Comparison of ENCODE assay signal across 5 worm cellular contexts in the genomic region with DNA sequence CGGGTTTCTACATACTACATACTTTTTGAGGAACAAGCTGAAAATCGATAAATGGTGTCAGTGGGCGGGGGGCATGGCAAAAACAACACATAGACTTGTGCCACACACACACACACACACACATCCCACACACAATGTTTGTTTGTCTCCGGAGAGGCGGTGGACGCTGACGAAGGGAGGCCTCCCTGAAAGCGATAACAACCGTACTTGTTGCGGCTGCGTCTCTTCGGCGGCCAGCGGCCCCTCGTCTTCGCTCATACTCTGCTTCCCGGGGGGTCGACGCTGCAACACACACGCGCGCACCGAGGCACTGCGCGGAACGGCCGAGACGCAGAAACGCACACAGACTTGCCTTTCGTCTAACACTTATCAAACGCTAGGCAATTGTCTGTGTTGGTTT.
TF ChIP-seq lines count a peak whose summit lies in the region.

No protein-coding gene starts in this region.

TF ChIP-seq in whole organism, L1 larva, 84 proteins besides CTCF, POLR2A, EP300 and RAD21 (continues in another document):
- TF ChIP-seq unc-30 (tag; optimal IDR thresholded peaks at IDR 0.05; lab: Kevin White, UChicago) (no peak), egl-13 (tag; optimal IDR thresholded peaks at IDR 0.05; lab: Kevin White, UChicago) (no peak), nhr-47 (tag; optimal IDR thresholded peaks at IDR 0.05; lab: Kevin White, UChicago) (peak; percentile 72), grh-1 (GFP tag; IDR thresholded peaks at IDR 0.05; lab: Robert Waterston, UW) (no peak), nhr-237 (tag; optimal IDR thresholded peaks at IDR 0.05; lab: Kevin White, UChicago) (no peak), unc-86 (tag; optimal IDR thresholded peaks at IDR 0.05; lab: Kevin White, UChicago) (peak; percentile 2), ets-5 (GFP tag; IDR thresholded peaks at IDR 0.05; lab: Robert Waterston, UW) (no peak), ztf-4 (tag; optimal IDR thresholded peaks at IDR 0.05; lab: Kevin White, UChicago) (no peak), nhr-84 (tag; optimal IDR thresholded peaks at IDR 0.05; lab: Kevin White, UChicago) (no peak), ceh-88 (GFP tag; IDR thresholded peaks at IDR 0.05; lab: Robert Waterston, UW) (no peak), C04F5.9 (tag; optimal IDR thresholded peaks at IDR 0.05; lab: Kevin White, UChicago) (no peak), sox-4 (tag; optimal IDR thresholded peaks at IDR 0.05; lab: Kevin White, UChicago) (no peak), irx-1 (tag; optimal IDR thresholded peaks at IDR 0.05; lab: Kevin White, UChicago) (peak; percentile 48), fos-1 (tag; optimal IDR thresholded peaks at IDR 0.05; lab: Kevin White, UChicago) (no peak), efl-3 (GFP tag; optimal IDR thresholded peaks at IDR 0.05; lab: Kevin White, UChicago) (no peak), dsc-1 (tag; optimal IDR thresholded peaks at IDR 0.05; lab: Kevin White, UChicago) (peak; percentile 31), sptf-1 (tag; optimal IDR thresholded peaks at IDR 0.05; lab: Kevin White, UChicago) (no peak), nhr-20 (tag; optimal IDR thresholded peaks at IDR 0.05; lab: Kevin White, UChicago) (peak; percentile 72)

TF ChIP-seq in whole organism, L3 larva, 47 proteins besides CTCF, POLR2A, EP300 and RAD21 (continues in another document):
- TF ChIP-seq ceh-28 (tag; optimal IDR thresholded peaks at IDR 0.05; lab: Kevin White, UChicago) = peak; percentile 66
- peak; percentile 19 for TF ChIP-seq lsy-12 (tag; optimal IDR thresholded peaks at IDR 0.05; lab: Kevin White, UChicago)
- peak; percentile 76 for TF ChIP-seq egl-5 (tag; optimal IDR thresholded peaks at IDR 0.05; lab: Kevin White, UChicago)
- no peak for TF ChIP-seq elt-1 (tag; optimal IDR thresholded peaks at IDR 0.05; lab: Kevin White, UChicago)
- peak; percentile 78 for TF ChIP-seq hmg-11 (tag; optimal IDR thresholded peaks at IDR 0.05; lab: Kevin White, UChicago)
- peak; percentile 16 for TF ChIP-seq tbx-2 (tag; optimal IDR thresholded peaks at IDR 0.05; lab: Kevin White, UChicago)
- no peak for TF ChIP-seq ztf-11 (tag; optimal IDR thresholded peaks at IDR 0.05; lab: Kevin White, UChicago)
- TF ChIP-seq skn-1 (tag; optimal IDR thresholded peaks at IDR 0.05; lab: Kevin White, UChicago) = no peak
- peak; percentile 73 for TF ChIP-seq lin-39 (tag; optimal IDR thresholded peaks at IDR 0.05; lab: Kevin White, UChicago)
- peak; percentile 30 for TF ChIP-seq pqm-1 (tag; optimal IDR thresholded peaks at IDR 0.05; lab: Kevin White, UChicago)
- no peak for TF ChIP-seq jun-1 (tag; optimal IDR thresholded peaks at IDR 0.05; lab: Kevin White, UChicago)
- TF ChIP-seq snpc-4 (tag; optimal IDR thresholded peaks at IDR 0.05; lab: Kevin White, UChicago) = peak; percentile 27
- no peak for TF ChIP-seq lin-15B (tag; optimal IDR thresholded peaks at IDR 0.05; lab: Kevin White, UChicago)
- TF ChIP-seq nhr-25 (tag; optimal IDR thresholded peaks at IDR 0.05; lab: Kevin White, UChicago) = no peak
- peak; percentile 1 for TF ChIP-seq ceh-82 (tag; optimal IDR thresholded peaks at IDR 0.05; lab: Kevin White, UChicago)
- TF ChIP-seq sea-2 (GFP tag; optimal IDR thresholded peaks at IDR 0.05; lab: Kevin White, UChicago) = no peak
- TF ChIP-seq nhr-23 (tag; optimal IDR thresholded peaks at IDR 0.05; lab: Kevin White, UChicago) = peak; percentile 38
- TF ChIP-seq elt-2 (tag; optimal IDR thresholded peaks at IDR 0.05; lab: Kevin White, UChicago) = peak; percentile 83
- peak; percentile 70 for TF ChIP-seq pha-4 (tag; optimal IDR thresholded peaks at IDR 0.05; lab: Kevin White, UChicago)

TF ChIP-seq in whole organism, early embryonic, 17 proteins besides CTCF, POLR2A, EP300 and RAD21:
- TF ChIP-seq scrt-1 (GFP tag; IDR thresholded peaks at IDR 0.05; lab: Robert Waterston, UW) = no peak
- TF ChIP-seq B0310.2 (tag; optimal IDR thresholded peaks at IDR 0.05; lab: Kevin White, UChicago) = no peak
- TF ChIP-seq aly-1 (tag; optimal IDR thresholded peaks at IDR 0.05; lab: Kevin White, UChicago) = peak; percentile 53
- TF ChIP-seq ceh-13 (GFP tag; optimal IDR thresholded peaks at IDR 0.05; lab: Kevin White, UChicago) = no peak
- TF ChIP-seq tbx-11 (GFP tag; IDR thresholded peaks at IDR 0.05; lab: Robert Waterston, UW) = no peak
- no peak for TF ChIP-seq ets-7 (tag; optimal IDR thresholded peaks at IDR 0.05; lab: Kevin White, UChicago)
- TF ChIP-seq ceh-36 (tag; optimal IDR thresholded peaks at IDR 0.05; lab: Kevin White, UChicago) = peak; percentile 22
- TF ChIP-seq hmg-4 (GFP tag; optimal IDR thresholded peaks at IDR 0.05; lab: Kevin White, UChicago) = peak; percentile 78
- no peak for TF ChIP-seq hnd-1 (tag; optimal IDR thresholded peaks at IDR 0.05; lab: Kevin White, UChicago)
- peak; percentile 53 for TF ChIP-seq F13C5.2 (tag; optimal IDR thresholded peaks at IDR 0.05; lab: Kevin White, UChicago)
- TF ChIP-seq sea-1 (GFP tag; conservative IDR thresholded peaks at IDR 0.05; lab: Robert Waterston, UW) = 0 out of 2 replicates have a peak, but pooled peaks have one; percentile 35
TF ChIP-seq in whole organism, early embryonic: peak in this region for 5.

TF ChIP-seq in whole organism, midembryonic, 9 proteins besides CTCF, POLR2A, EP300 and RAD21:
- TF ChIP-seq tab-1 (GFP tag; IDR thresholded peaks at IDR 0.05; lab: Robert Waterston, UW) (no peak), T22C8.4 (GFP tag; IDR thresholded peaks at IDR 0.05; lab: Robert Waterston, UW) (no peak; the same call in 1 of the 2 replicates), cog-1 (tag; optimal IDR thresholded peaks at IDR 0.05; lab: Kevin White, UChicago) (peak; percentile 73), klf-2 (GFP tag; conservative IDR thresholded peaks at IDR 0.05; lab: Robert Waterston, UW) (no peak), ztf-23 (GFP tag; IDR thresholded peaks at IDR 0.05; lab: Robert Waterston, UW) (no peak), flt-1 (GFP tag; IDR thresholded peaks at IDR 0.05; lab: Robert Waterston, UW) (peak; percentile 68; the same call in 1 of the 2 replicates), med-1 (GFP tag; optimal IDR thresholded peaks at IDR 0.05; lab: Kevin White, UChicago; ENCODE audit: insufficient read depth) (no peak), ref-1 (GFP tag; conservative IDR thresholded peaks at IDR 0.05; lab: Robert Waterston, UW) (no peak), ztf-29 (GFP tag; IDR thresholded peaks at IDR 0.05; lab: Robert Waterston, UW) (no peak)

TF ChIP-seq in whole organism, young adult, 124 proteins besides CTCF, POLR2A, EP300 and RAD21 (continues in another document):
- peak in 1 of 2 experiments; percentile 27 for TF ChIP-seq let-607 (tag; optimal IDR thresholded peaks at IDR 0.05; lab: Kevin White, UChicago)
- peak; percentile 39; the same call in 1 of the 2 replicates for TF ChIP-seq nfyb-1 (GFP tag; IDR thresholded peaks at IDR 0.05; lab: Robert Waterston, UW)
- peak; percentile 6 for TF ChIP-seq ztf-18 (tag; optimal IDR thresholded peaks at IDR 0.05; lab: Kevin White, UChicago)
- peak; percentile 29 for TF ChIP-seq lin-54 (GFP tag; optimal IDR thresholded peaks at IDR 0.05; lab: Kevin White, UChicago)
- peak; percentile 94 for TF ChIP-seq egrh-3 (GFP tag; IDR thresholded peaks at IDR 0.05; lab: Robert Waterston, UW)
- TF ChIP-seq nhr-120 (GFP tag; IDR thresholded peaks at IDR 0.05; lab: Robert Waterston, UW) = no peak
- no peak for TF ChIP-seq snpc-4 (GFP tag; optimal IDR thresholded peaks at IDR 0.05; lab: Kevin White, UChicago)
- TF ChIP-seq snpc-4 (tag; optimal IDR thresholded peaks at IDR 0.05; lab: Kevin White, UChicago) = peak in 2 of 4 experiments; percentile 37 to 50
- peak; percentile 30 for TF ChIP-seq atf-7 (tag; optimal IDR thresholded peaks at IDR 0.05; lab: Kevin White, UChicago)
- TF ChIP-seq mel-28 (tag; optimal IDR thresholded peaks at IDR 0.05; lab: Kevin White, UChicago; ENCODE audit: borderline replicate concordance) = peak; percentile 12
- peak; percentile 17 for TF ChIP-seq die-1 (tag; optimal IDR thresholded peaks at IDR 0.05; lab: Kevin White, UChicago)
- TF ChIP-seq hlh-12 (tag; optimal IDR thresholded peaks at IDR 0.05; lab: Kevin White, UChicago) = no peak
- peak; percentile 45 for TF ChIP-seq nhr-90 (tag; optimal IDR thresholded peaks at IDR 0.05; lab: Kevin White, UChicago)
- TF ChIP-seq F57A8.1 (GFP tag; optimal IDR thresholded peaks at IDR 0.05; lab: Kevin White, UChicago) = peak; percentile 48
- TF ChIP-seq chd-7 (tag; optimal IDR thresholded peaks at IDR 0.05; lab: Kevin White, UChicago) = no peak
- TF ChIP-seq rcor-1 (GFP tag; IDR thresholded peaks at IDR 0.05; lab: Robert Waterston, UW) = 0 out of 2 replicates have a peak, but pooled peaks have one; percentile 38
- peak; percentile 79; the same call in 1 of the 2 replicates for TF ChIP-seq aptf-2 (GFP tag; conservative IDR thresholded peaks at IDR 0.05; lab: Robert Waterston, UW)
- TF ChIP-seq madf-10 (tag; optimal IDR thresholded peaks at IDR 0.05; lab: Kevin White, UChicago) = peak; percentile 10
- 0 out of 2 replicates have a peak, but pooled peaks have one; percentile 10 for TF ChIP-seq D2030.7 (GFP tag; IDR thresholded peaks at IDR 0.05; lab: Robert Waterston, UW)
- TF ChIP-seq mcd-1 (GFP tag; IDR thresholded peaks at IDR 0.05; lab: Robert Waterston, UW) = peak; percentile 60
- TF ChIP-seq lsl-1 (GFP tag; optimal IDR thresholded peaks at IDR 0.05; lab: Kevin White, UChicago) = no peak
- TF ChIP-seq attf-5 (GFP tag; optimal IDR thresholded peaks at IDR 0.05; lab: Kevin White, UChicago) = peak; percentile 72
- 0 out of 2 replicates have a peak, but pooled peaks have one; percentile 17 for TF ChIP-seq C06A6.2 (GFP tag; conservative IDR thresholded peaks at IDR 0.05; lab: Robert Waterston, UW)
- TF ChIP-seq lag-1 (GFP tag; IDR thresholded peaks at IDR 0.05; lab: Robert Waterston, UW) = no peak
- no peak for TF ChIP-seq ceh-58 (GFP tag; IDR thresholded peaks at IDR 0.05; lab: Robert Waterston, UW)
- peak; percentile 22; the same call in 1 of the 2 replicates for TF ChIP-seq Y56A3A.18 (GFP tag; IDR thresholded peaks at IDR 0.05; lab: Robert Waterston, UW)
- TF ChIP-seq hmg-1.2 (GFP tag; IDR thresholded peaks at IDR 0.05; lab: Robert Waterston, UW) = peak; percentile 81; the same call in 1 of the 2 replicates
- peak; percentile 72; the same call in 1 of the 2 replicates for TF ChIP-seq egl-44 (GFP tag; IDR thresholded peaks at IDR 0.05; lab: Robert Waterston, UW)
- TF ChIP-seq ekl-4 (GFP tag; IDR thresholded peaks at IDR 0.05; lab: Robert Waterston, UW) = no peak
- TF ChIP-seq lsy-27 (tag; optimal IDR thresholded peaks at IDR 0.05; lab: Kevin White, UChicago; ENCODE audit: borderline replicate concordance, insufficient read depth) = no peak
- TF ChIP-seq F37B4.10 (GFP tag; IDR thresholded peaks at IDR 0.05; lab: Robert Waterston, UW) = 0 out of 2 replicates have a peak, but pooled peaks have one; percentile 86
- TF ChIP-seq zfh-2 (GFP tag; conservative IDR thresholded peaks at IDR 0.05; lab: Robert Waterston, UW) = peak; percentile 99
- peak; percentile 85 for TF ChIP-seq dox-1 (GFP tag; IDR thresholded peaks at IDR 0.05; lab: Robert Waterston, UW)
- peak; percentile 88 for TF ChIP-seq B0336.3 (GFP tag; IDR thresholded peaks at IDR 0.05; lab: Robert Waterston, UW)
- peak; percentile 85 for TF ChIP-seq nhr-80 (tag; optimal IDR thresholded peaks at IDR 0.05; lab: Kevin White, UChicago)
